Worm (Caenorhabditis elegans) whole organism, L4 larva: ENCODE measurements around the gene H20E11.1.

ENCODE experiments used
- dpl-1 ChIP-seq: fragments of 150-350 bp; optimal IDR thresholded peaks from 2 replicates; lab custom pipeline; 2014; ENCODE audit warnings: missing biosample characterization, missing genetic modification reagents, missing genetic modification characterization
- duxl-1 ChIP-seq: sonication (generic microtip); optimal IDR thresholded peaks from 2 replicates; lab custom pipeline; 2016; ENCODE audit warnings: mild to moderate bottlenecking, missing genetic modification characterization, moderate library complexity, missing compliant biosample characterization; ENCODE audit not compliant: poor library complexity
- lin-39 ChIP-seq: fragments of 150-350 bp; optimal IDR thresholded peaks from 2 replicates; lab custom pipeline; 2014; ENCODE audit warnings: missing biosample characterization, missing genetic modification reagents, missing genetic modification characterization
- madf-5 ChIP-seq, 2 experiments: fragments of 200-800 bp; sonication (Bioruptor generic); IDR thresholded peaks; 2 replicates each; pipeline ENCODE4 v1.3.6; 2022; ENCODE audit warnings: missing compliant biosample characterization in 2 of 2, missing genetic modification characterization in 2 of 2
- madf-9 ChIP-seq: fragments of 200-800 bp; sonication (Bioruptor generic); conservative IDR thresholded peaks from 2 replicates; pipeline ENCODE4 v1.3.6; 2022; ENCODE audit warnings: missing genetic modification reagents, missing genetic modification characterization, missing compliant biosample characterization
- zip-11 ChIP-seq: fragments of 200-800 bp; sonication (Bioruptor generic); IDR thresholded peaks from 2 replicates; pipeline ENCODE4 v1.3.6; 2022; ENCODE audit warnings: missing genetic modification characterization, missing compliant biosample characterization

DNA sequence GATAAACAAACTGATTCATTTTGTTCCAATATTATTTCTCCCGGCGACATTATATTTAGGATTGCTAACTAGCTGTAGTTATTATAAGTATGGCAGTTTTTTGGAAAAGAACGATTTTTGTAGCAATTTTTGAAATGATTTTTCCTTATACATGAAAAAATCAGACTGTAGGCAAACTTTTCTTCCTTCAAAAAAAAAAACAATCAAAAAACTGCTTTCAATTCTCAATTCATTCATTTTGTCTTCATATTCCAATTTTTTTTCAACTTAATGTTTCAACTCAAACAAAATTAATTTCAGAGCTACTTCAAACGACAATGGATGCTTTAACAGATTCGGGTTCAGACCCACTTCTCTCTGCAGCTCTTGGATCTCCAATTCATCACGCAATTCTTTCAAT is 18.1 kb upstream of the H20E11.1 start, which contains the start of gene ceh-48:
- no peak for TF ChIP-seq lin-39 (tag; lab: Kevin White, UChicago)
- no peak for TF ChIP-seq madf-5 (GFP tag; IDR thresholded peaks at IDR 0.05; lab: Robert Waterston, UW)
- TF ChIP-seq madf-9 (GFP tag; lab: Robert Waterston, UW): no peak
- TF ChIP-seq dpl-1: no peak
- no peak for TF ChIP-seq duxl-1 (tag; lab: Kevin White, UChicago)
- TF ChIP-seq zip-11 (GFP tag; lab: Robert Waterston, UW): no peak
